Worm (Caenorhabditis elegans): ENCODE measurements around the gene sdz-8.

- no peak for TF ChIP-seq aly-2 (tag; optimal IDR thresholded peaks at IDR 0.05)
- no peak for TF ChIP-seq unc-62 (GFP tag; optimal IDR thresholded peaks at IDR 0.05)
- TF ChIP-seq mdl-1 (tag; optimal IDR thresholded peaks at IDR 0.05): no peak
- TF ChIP-seq nhr-25 (tag; optimal IDR thresholded peaks at IDR 0.05): no peak
- TF ChIP-seq skn-1 (tag; optimal IDR thresholded peaks at IDR 0.05): no peak
- TF ChIP-seq nhr-10 (tag; optimal IDR thresholded peaks at IDR 0.05): no peak
- TF ChIP-seq R02D3.7 (tag; optimal IDR thresholded peaks at IDR 0.05): no peak
- no peak for TF ChIP-seq unc-39 (tag; optimal IDR thresholded peaks at IDR 0.05)
- TF ChIP-seq ama-1 (optimal IDR thresholded peaks at IDR 0.05): no peak
- no peak for TF ChIP-seq gmeb-1 (tag; optimal IDR thresholded peaks at IDR 0.05)
- no peak for TF ChIP-seq nhr-12 (tag; optimal IDR thresholded peaks at IDR 0.05)
These were observed 41.6 kb downstream of the sdz-8 start, which contains the start of gene nas-22 for ce11 chrV:11474399-11474798.

All from whole organism, L2 larva.